Fruit fly (Drosophila melanogaster): ENCODE data around the gene GATAe.

Gene GATAe

dm6 chr3R:16034186-16034585, 25.3 kb downstream of the GATAe start:
- TF ChIP-seq CG15710 (tag; optimal IDR thresholded peaks at IDR 0.05) (no peak), CG12605 (GFP tag; IDR thresholded peaks at IDR 0.05) (no peak), CG4496 (GFP tag; IDR thresholded peaks at IDR 0.05) (no peak), CG17806 (tag; optimal IDR thresholded peaks at IDR 0.05) (no peak), gl (tag; optimal IDR thresholded peaks at IDR 0.05) (no peak), Pif1A (GFP tag; optimal IDR thresholded peaks at IDR 0.05) (no peak), CG10348 (GFP tag; IDR thresholded peaks at IDR 0.05) (no peak), Pif1B (GFP tag; optimal IDR thresholded peaks at IDR 0.05) (no peak)

- TF ChIP-seq D1 (tag; optimal IDR thresholded peaks at IDR 0.05) (peak; percentile 15), Pif1B (GFP tag; optimal IDR thresholded peaks at IDR 0.05) (no peak)
Measured at dm6 chr3R:16038049-16038448, 29.1 kb downstream of the GATAe start.

- no peak for TF ChIP-seq CG10348 (GFP tag; IDR thresholded peaks at IDR 0.05)
- TF ChIP-seq CG9948 (tag; optimal IDR thresholded peaks at IDR 0.05): no peak
- no peak for TF ChIP-seq Pif1A (GFP tag; optimal IDR thresholded peaks at IDR 0.05)
- no peak for TF ChIP-seq CG12605 (GFP tag; IDR thresholded peaks at IDR 0.05)
- no peak for TF ChIP-seq CG13204 (GFP tag; optimal IDR thresholded peaks at IDR 0.05)
- no peak for TF ChIP-seq CG17806 (tag; optimal IDR thresholded peaks at IDR 0.05)
- no peak for TF ChIP-seq gl (tag; optimal IDR thresholded peaks at IDR 0.05)
- no peak for TF ChIP-seq Pif1B (GFP tag; optimal IDR thresholded peaks at IDR 0.05)
- no peak for TF ChIP-seq D1 (tag; optimal IDR thresholded peaks at IDR 0.05)
- no peak for TF ChIP-seq CG8301 (tag; optimal IDR thresholded peaks at IDR 0.05)
- no peak for TF ChIP-seq CG15710 (tag; optimal IDR thresholded peaks at IDR 0.05)
- no peak for TF ChIP-seq CG34367 (tag; optimal IDR thresholded peaks at IDR 0.05)
- TF ChIP-seq Snoo (tag; optimal IDR thresholded peaks at IDR 0.05): no peak
Measured at dm6 chr3R:16039557-16039956, 30.7 kb downstream of the GATAe start.

dm6 chr3R:16040925-16041324, 32.0 kb downstream of the GATAe start:
- TF ChIP-seq D1 (tag; optimal IDR thresholded peaks at IDR 0.05): peak; percentile 38
- TF ChIP-seq Ets98B (GFP tag; IDR thresholded peaks at IDR 0.05): no peak

dm6 chr3R:16042137-16042899, 33.4 kb downstream of the GATAe start:
- TF ChIP-seq CG34367 (tag; optimal IDR thresholded peaks at IDR 0.05) (no peak), CG10348 (GFP tag; IDR thresholded peaks at IDR 0.05) (0 out of 2 replicates have a peak, but pooled peaks have one; percentile 9), CG14655 (GFP tag; optimal IDR thresholded peaks at IDR 0.05) (no peak), Pif1B (GFP tag; optimal IDR thresholded peaks at IDR 0.05) (peak; percentile 16), CG8159 (tag; optimal IDR thresholded peaks at IDR 0.05) (peak; percentile 17), CG8301 (tag; optimal IDR thresholded peaks at IDR 0.05) (peak; percentile 36), CG4496 (GFP tag; IDR thresholded peaks at IDR 0.05) (peak; percentile 28; the same call in 2 of the 3 replicates), Pif1A (GFP tag; optimal IDR thresholded peaks at IDR 0.05) (peak; percentile 11), rn (GFP tag; IDR thresholded peaks at IDR 0.05) (no peak), fd96Ca (GFP tag; IDR thresholded peaks at IDR 0.05) (0 out of 3 replicates have a peak, but pooled peaks have one; percentile 46), Ets98B (GFP tag; IDR thresholded peaks at IDR 0.05) (no peak), Snoo (tag; optimal IDR thresholded peaks at IDR 0.05) (peak; percentile 9), EcR (GFP tag; optimal IDR thresholded peaks at IDR 0.05) (peak; percentile 82), D1 (tag; optimal IDR thresholded peaks at IDR 0.05) (no peak), CG32121 (GFP tag; IDR thresholded peaks at IDR 0.05) (no peak), CG17806 (tag; optimal IDR thresholded peaks at IDR 0.05) (peak; percentile 10)

dm6 chr3R:16042900-16043548, 34.1 kb downstream of the GATAe start, which contains the start of gene Jhbp4:
Gene Jhbp4 (plus strand): TSS chr3R:16043498.
- TF ChIP-seq EcR (GFP tag; optimal IDR thresholded peaks at IDR 0.05): no peak
- peak; percentile 48 for TF ChIP-seq CG17806 (tag; optimal IDR thresholded peaks at IDR 0.05)
- TF ChIP-seq D1 (tag; optimal IDR thresholded peaks at IDR 0.05): no peak
- no peak for TF ChIP-seq CG9948 (tag; optimal IDR thresholded peaks at IDR 0.05)
- TF ChIP-seq gl (tag; optimal IDR thresholded peaks at IDR 0.05): no peak
- peak; percentile 13 for TF ChIP-seq CG15710 (tag; optimal IDR thresholded peaks at IDR 0.05)
- peak; percentile 47 for TF ChIP-seq CG8159 (tag; optimal IDR thresholded peaks at IDR 0.05)
- TF ChIP-seq CG10348 (GFP tag; IDR thresholded peaks at IDR 0.05): no peak
- TF ChIP-seq CG4496 (GFP tag; IDR thresholded peaks at IDR 0.05): no peak
- peak; percentile 45 for TF ChIP-seq CG14655 (GFP tag; optimal IDR thresholded peaks at IDR 0.05)
- peak; percentile 72 for TF ChIP-seq CG8301 (tag; optimal IDR thresholded peaks at IDR 0.05)
- TF ChIP-seq fd96Ca (GFP tag; IDR thresholded peaks at IDR 0.05): no peak
- TF ChIP-seq Snoo (tag; optimal IDR thresholded peaks at IDR 0.05): no peak
- TF ChIP-seq Pif1A (GFP tag; optimal IDR thresholded peaks at IDR 0.05): peak; percentile 7
- peak; percentile 56 for TF ChIP-seq CG12605 (GFP tag; IDR thresholded peaks at IDR 0.05)
- no peak for TF ChIP-seq CG13204 (GFP tag; optimal IDR thresholded peaks at IDR 0.05)
- no peak for TF ChIP-seq CG34367 (tag; optimal IDR thresholded peaks at IDR 0.05)
- no peak for TF ChIP-seq Pif1B (GFP tag; optimal IDR thresholded peaks at IDR 0.05)
- TF ChIP-seq rn (GFP tag; IDR thresholded peaks at IDR 0.05): no peak
- no peak for TF ChIP-seq CG32121 (GFP tag; IDR thresholded peaks at IDR 0.05)
- no peak for TF ChIP-seq Ets98B (GFP tag; IDR thresholded peaks at IDR 0.05)
